Worm (Caenorhabditis elegans): ENCODE data around the gene Y49A3A.4.

Gene Y49A3A.4

ce11 chrV:14350949-14351348 is 7.7 kb downstream of the Y49A3A.4 start (continued):
- TF ChIP-seq set-16 (GFP tag; IDR thresholded peaks at IDR 0.05) (peak; percentile 94), nhr-41 (GFP tag; IDR thresholded peaks at IDR 0.05) (0 out of 2 replicates have a peak, but pooled peaks have one; percentile 40), jun-1 (tag; optimal IDR thresholded peaks at IDR 0.05) (peak; percentile 40), T20F7.1 (GFP tag; optimal IDR thresholded peaks at IDR 0.05) (peak; percentile 75), mxl-3 (GFP tag; optimal IDR thresholded peaks at IDR 0.05) (peak; percentile 96), ztf-7 (tag; optimal IDR thresholded peaks at IDR 0.05) (no peak), ctbp-1 (GFP tag; IDR thresholded peaks at IDR 0.05) (peak; percentile 62; the same call in 1 of the 2 replicates), dmd-6 (GFP tag; IDR thresholded peaks at IDR 0.05) (peak; percentile 88), spr-3 (GFP tag; optimal IDR thresholded peaks at IDR 0.05) (no peak), daf-16 (GFP tag; optimal IDR thresholded peaks at IDR 0.05) (no peak), daf-16 (tag; optimal IDR thresholded peaks at IDR 0.05) (peak; percentile 60), F49E8.2 (tag; optimal IDR thresholded peaks at IDR 0.05; ENCODE audit: borderline replicate concordance) (no peak), nhr-102 (tag; optimal IDR thresholded peaks at IDR 0.05) (peak; percentile 11), snpc-1.2 (GFP tag; IDR thresholded peaks at IDR 0.05) (no peak), F44E2.7 (GFP tag; IDR thresholded peaks at IDR 0.05) (0 out of 2 replicates have a peak, but pooled peaks have one; percentile 31), fkh-10 (GFP tag; optimal IDR thresholded peaks at IDR 0.05) (peak; percentile 35), R02D3.7 (tag; optimal IDR thresholded peaks at IDR 0.05) (no peak), mep-1 (tag; optimal IDR thresholded peaks at IDR 0.05) (peak; percentile 93), aly-2 (tag; optimal IDR thresholded peaks at IDR 0.05) (peak; percentile 20), lsy-2 (tag; optimal IDR thresholded peaks at IDR 0.05) (peak; percentile 67 to 81), mdt-29 (GFP tag; IDR thresholded peaks at IDR 0.05) (peak; percentile 59; the same call in 1 of the 2 replicates), F37D6.2 (tag; optimal IDR thresholded peaks at IDR 0.05) (peak; percentile 22), ceh-44 (GFP tag; IDR thresholded peaks at IDR 0.05) (peak; percentile 21; the same call in 1 of the 2 replicates), daf-19 (GFP tag; conservative IDR thresholded peaks at IDR 0.05) (no peak), mes-2 (tag; optimal IDR thresholded peaks at IDR 0.05; ENCODE audit: poor library complexity, severe bottlenecking) (peak; percentile 84), Y75B8A.6 (GFP tag; IDR thresholded peaks at IDR 0.05) (no peak), nhr-76 (tag; optimal IDR thresholded peaks at IDR 0.05) (no peak), hlh-30 (tag; optimal IDR thresholded peaks at IDR 0.05; ENCODE audit: insufficient read depth) (peak; percentile 67), Y48G9A.11 (GFP tag; IDR thresholded peaks at IDR 0.05) (no peak), arid-1 (GFP tag; conservative IDR thresholded peaks at IDR 0.05) (0 out of 2 replicates have a peak, but pooled peaks have one; percentile 5), gei-8 (GFP tag; optimal IDR thresholded peaks at IDR 0.05) (no peak), dmd-8 (GFP tag; IDR thresholded peaks at IDR 0.05) (no peak), nhr-11 (tag; optimal IDR thresholded peaks at IDR 0.05) (peak; percentile 84), sdz-12 (GFP tag; optimal IDR thresholded peaks at IDR 0.05) (no peak), nhr-6 (tag; optimal IDR thresholded peaks at IDR 0.05) (peak; percentile 98), saeg-2 (GFP tag; IDR thresholded peaks at IDR 0.05) (no peak), ama-1 (optimal IDR thresholded peaks at IDR 0.05) (peak; percentile 18), Y5F2A.4 (GFP tag; optimal IDR thresholded peaks at IDR 0.05) (no peak), zfp-3 (GFP tag; conservative IDR thresholded peaks at IDR 0.05) (no peak), dmd-9 (GFP tag; IDR thresholded peaks at IDR 0.05) (peak; percentile 63; the same call in 1 of the 2 replicates)

- TF ChIP-seq ama-1 (optimal IDR thresholded peaks at IDR 0.05) (no peak), nhr-42 (GFP tag; IDR thresholded peaks at IDR 0.05) (no peak), pqm-1 (tag; optimal IDR thresholded peaks at IDR 0.05) (no peak), duxl-1 (tag; optimal IDR thresholded peaks at IDR 0.05; ENCODE audit: poor library complexity) (no peak), skn-1 (tag; optimal IDR thresholded peaks at IDR 0.05) (no peak), snpc-1.2 (GFP tag; IDR thresholded peaks at IDR 0.05) (no peak), nhr-28 (tag; optimal IDR thresholded peaks at IDR 0.05) (peak; percentile 24), egl-43 (GFP tag; IDR thresholded peaks at IDR 0.05) (no peak), dmd-8 (GFP tag; IDR thresholded peaks at IDR 0.05) (no peak), aly-2 (tag; optimal IDR thresholded peaks at IDR 0.05) (no peak), dve-1 (tag; optimal IDR thresholded peaks at IDR 0.05; ENCODE audit: insufficient read depth) (peak; percentile 6), unc-62 (GFP tag; optimal IDR thresholded peaks at IDR 0.05 in 1 of 2) (no peak), unc-62 (tag; optimal IDR thresholded peaks at IDR 0.05) (no peak), zfp-2 (tag; optimal IDR thresholded peaks at IDR 0.05) (no peak), lin-13 (GFP tag; optimal IDR thresholded peaks at IDR 0.05) (peak; percentile 26), mes-2 (tag; optimal IDR thresholded peaks at IDR 0.05; ENCODE audit: poor library complexity, severe bottlenecking) (peak; percentile 9), daf-16 (GFP tag; optimal IDR thresholded peaks at IDR 0.05) (no peak), daf-16 (tag; optimal IDR thresholded peaks at IDR 0.05) (peak; percentile 40)
Observed at ce11 chrV:14350498-14350897, 8.2 kb downstream of the Y49A3A.4 start.
